Fruit fly (Drosophila melanogaster) whole organism, embryonic: ENCODE results near the gene Fas3.

Experiments
- Blimp-1 ChIP-seq: fragments of 200-800 bp; sonication (Bioruptor generic); optimal IDR thresholded peaks from 3 replicates; lab custom pipeline; 2018; ENCODE audit warnings: missing biosample characterization, missing genetic modification characterization, mild to moderate bottlenecking, moderate library complexity, missing genetic modification reagents
- CG11093 ChIP-seq: fragments of 200-800 bp; sonication (Bioruptor generic); IDR thresholded peaks from 3 replicates; pipeline ENCODE4 v1.3.6; 2022; ENCODE audit warnings: missing biosample characterization, missing genetic modification characterization
- CG12104 ChIP-seq: fragments of 200-800 bp; sonication (Bioruptor generic); optimal IDR thresholded peaks from 3 replicates; lab custom pipeline; 2016; ENCODE audit warnings: missing biosample characterization, missing genetic modification characterization
- CG12744 ChIP-seq: fragments of 200-800 bp; sonication (Bioruptor generic); optimal IDR thresholded peaks from 2 replicates; lab custom pipeline; 2016; ENCODE audit warnings: missing biosample characterization, missing genetic modification characterization
- CG12769 ChIP-seq: fragments of 200-800 bp; sonication (Bioruptor generic); optimal IDR thresholded peaks from 2 replicates; lab custom pipeline; 2019; ENCODE audit warnings: missing biosample characterization, mild to moderate bottlenecking, missing genetic modification characterization, moderate library complexity
- CG13424 ChIP-seq: fragments of 200-800 bp; sonication (Bioruptor generic); optimal IDR thresholded peaks from 2 replicates; lab custom pipeline; 2019; ENCODE audit warnings: missing biosample characterization, mild to moderate bottlenecking, missing genetic modification characterization, moderate library complexity
- CG13624 ChIP-seq: fragments of 200-800 bp; sonication (Bioruptor generic); optimal IDR thresholded peaks from 2 replicates; lab custom pipeline; 2016; ENCODE audit warnings: missing biosample characterization, missing genetic modification characterization
- CG15269 ChIP-seq: fragments of 200-800 bp; sonication (Bioruptor generic); optimal IDR thresholded peaks from 2 replicates; lab custom pipeline; 2018; ENCODE audit warnings: missing biosample characterization, mild to moderate bottlenecking, missing genetic modification characterization, moderate library complexity
- CG1529 ChIP-seq: fragments of 200-800 bp; sonication (Bioruptor generic); optimal IDR thresholded peaks from 3 replicates; lab custom pipeline; 2018; ENCODE audit warnings: missing biosample characterization, missing genetic modification characterization
- CG15696 ChIP-seq: fragments of 200-800 bp; sonication (Bioruptor generic); optimal IDR thresholded peaks from 2 replicates; lab custom pipeline; 2019; ENCODE audit warnings: missing biosample characterization, mild to moderate bottlenecking, missing genetic modification characterization, moderate library complexity
- CG17328 ChIP-seq: fragments of 200-800 bp; sonication (Bioruptor generic); IDR thresholded peaks from 2 replicates; pipeline ENCODE4 v1.3.6; 2022; ENCODE audit warnings: missing biosample characterization, missing genetic modification characterization
- CG17568 ChIP-seq: fragments of 200-800 bp; sonication (Bioruptor generic); optimal IDR thresholded peaks from 2 replicates; lab custom pipeline; 2018; ENCODE audit warnings: missing biosample characterization, mild to moderate bottlenecking, missing genetic modification characterization, moderate library complexity
- CG2199 ChIP-seq: fragments of 200-800 bp; sonication (Bioruptor generic); IDR thresholded peaks from 3 replicates; pipeline ENCODE4 v1.3.6; 2022; ENCODE audit warnings: missing biosample characterization, missing genetic modification characterization
- CG34376 ChIP-seq: fragments of 200-800 bp; sonication (Bioruptor generic); optimal IDR thresholded peaks from 2 replicates; lab custom pipeline; 2018; ENCODE audit warnings: missing biosample characterization, mild to moderate bottlenecking, missing genetic modification characterization
- CG6854 ChIP-seq: fragments of 200-800 bp; sonication (Bioruptor generic); optimal IDR thresholded peaks from 3 replicates; lab custom pipeline; 2017; ENCODE audit warnings: missing biosample characterization, mild to moderate bottlenecking, missing genetic modification characterization
- CG8924 ChIP-seq: fragments of 200-800 bp; optimal IDR thresholded peaks from 3 replicates; lab custom pipeline; 2019; ENCODE audit warnings: missing biosample characterization, mild to moderate bottlenecking, missing genetic modification characterization, moderate library complexity
- CkIIα-i1 ChIP-seq: fragments of 200-800 bp; sonication (Bioruptor generic); IDR thresholded peaks from 2 replicates; pipeline ENCODE4 v1.3.6; 2022; ENCODE audit warnings: missing biosample characterization, missing genetic modification characterization
- D19B ChIP-seq: fragments of 200-800 bp; sonication (Bioruptor generic); optimal IDR thresholded peaks from 2 replicates; lab custom pipeline; 2017; ENCODE audit warnings: missing biosample characterization, mild to moderate bottlenecking, missing genetic modification characterization
- Deaf1 ChIP-seq: fragments of 200-800 bp; optimal IDR thresholded peaks from 3 replicates; lab custom pipeline; 2019; ENCODE audit warnings: missing biosample characterization, mild to moderate bottlenecking, missing genetic modification characterization, moderate library complexity
- Dip2 ChIP-seq: fragments of 200-800 bp; sonication (Bioruptor generic); IDR thresholded peaks from 2 replicates; pipeline ENCODE4 v1.3.6; 2022; ENCODE audit warnings: missing biosample characterization, missing genetic modification characterization
- Elba2 ChIP-seq: fragments of 200-800 bp; sonication (Bioruptor generic); optimal IDR thresholded peaks from 3 replicates; lab custom pipeline; 2016; ENCODE audit warnings: missing biosample characterization, missing genetic modification characterization
- Fer3 ChIP-seq: fragments of 200-800 bp; sonication (Bioruptor generic); optimal IDR thresholded peaks from 2 replicates; lab custom pipeline; 2018; ENCODE audit warnings: missing biosample characterization, mild to moderate bottlenecking, missing genetic modification characterization, moderate library complexity
- Ptx1 ChIP-seq: fragments of 200-800 bp; sonication (Bioruptor generic); IDR thresholded peaks from 2 replicates; pipeline ENCODE4 v1.3.6; 2022; ENCODE audit warnings: missing biosample characterization, missing genetic modification characterization
- Side ChIP-seq: fragments of 200-800 bp; sonication (Bioruptor generic); optimal IDR thresholded peaks from 2 replicates; lab custom pipeline; 2016; ENCODE audit warnings: missing biosample characterization, missing genetic modification characterization
- Stat92E ChIP-seq, 3 experiments: fragments of >200 bp in 2 of 3; fragments of 200-800 bp in 1 of 3; sonication (Bioruptor generic) in 1 of 3; optimal IDR thresholded peaks; 2 replicates each; lab custom pipeline; 2017 to 2019; ENCODE audit warnings: missing biosample characterization in 3 of 3, missing genetic modification characterization in 3 of 3, mild to moderate bottlenecking in 1 of 3, moderate library complexity in 1 of 3
- btn ChIP-seq: fragments of 200-800 bp; sonication (Bioruptor generic); optimal IDR thresholded peaks from 2 replicates; lab custom pipeline; 2016; ENCODE audit warnings: missing biosample characterization, missing genetic modification characterization
- cad ChIP-seq: fragments of >200 bp; optimal IDR thresholded peaks from 2 replicates; lab custom pipeline; 2017; ENCODE audit warnings: missing biosample characterization, missing genetic modification characterization
- chif ChIP-seq, 2 experiments: fragments of 200-800 bp; sonication (Bioruptor generic); optimal IDR thresholded peaks; 3 replicates each; lab custom pipeline; 2016; ENCODE audit warnings: missing biosample characterization in 2 of 2, missing genetic modification characterization in 2 of 2
- chinmo ChIP-seq: fragments of 200-800 bp; sonication (Bioruptor generic); IDR thresholded peaks from 4 replicates; pipeline ENCODE4 v1.3.6; 2022; ENCODE audit warnings: missing biosample characterization, missing genetic modification characterization; ENCODE audit not compliant: partially characterized antibody
- ci ChIP-seq: fragments of 200-800 bp; sonication (Bioruptor generic); IDR thresholded peaks from 3 replicates; pipeline ENCODE4 v1.3.6; 2022; ENCODE audit warnings: missing biosample characterization, missing genetic modification characterization
- dpn ChIP-seq, 2 experiments: fragments of 200-800 bp; sonication (Bioruptor generic); optimal IDR thresholded peaks; 3 replicates each; lab custom pipeline; 2016; ENCODE audit warnings: missing biosample characterization in 2 of 2, missing genetic modification characterization in 2 of 2
- eyg ChIP-seq: fragments of 200-800 bp; sonication (Bioruptor generic); optimal IDR thresholded peaks from 3 replicates; lab custom pipeline; 2016; ENCODE audit warnings: missing biosample characterization, missing genetic modification characterization
- gce ChIP-seq: fragments of 200-800 bp; sonication (Bioruptor generic); IDR thresholded peaks from 3 replicates; pipeline ENCODE4 v1.3.6; 2022; ENCODE audit warnings: missing biosample characterization, missing genetic modification characterization
- gcm2 ChIP-seq: fragments of 200-800 bp; sonication (Bioruptor generic); optimal IDR thresholded peaks from 2 replicates; lab custom pipeline; 2016; ENCODE audit warnings: missing biosample characterization, missing genetic modification characterization
- grn ChIP-seq: fragments of 200-800 bp; sonication (Bioruptor generic); optimal IDR thresholded peaks from 3 replicates; lab custom pipeline; 2017; ENCODE audit warnings: missing biosample characterization, missing genetic modification characterization
- gsb ChIP-seq: fragments of 200-800 bp; sonication (Bioruptor generic); IDR thresholded peaks from 2 replicates; pipeline ENCODE4 v1.3.6; 2022; ENCODE audit warnings: missing biosample characterization, missing genetic modification characterization
- kay ChIP-seq: fragments of 200-800 bp; sonication (Bioruptor generic); optimal IDR thresholded peaks from 2 replicates; lab custom pipeline; 2016; ENCODE audit warnings: missing biosample characterization, missing genetic modification characterization
- lbe ChIP-seq: fragments of 200-800 bp; sonication (Bioruptor generic); optimal IDR thresholded peaks from 2 replicates; lab custom pipeline; 2016; ENCODE audit warnings: missing biosample characterization, mild to moderate bottlenecking, missing genetic modification characterization
- oc ChIP-seq: fragments of 200-800 bp; sonication (Bioruptor generic); optimal IDR thresholded peaks from 2 replicates; lab custom pipeline; 2018; ENCODE audit warnings: missing biosample characterization, mild to moderate bottlenecking, missing genetic modification characterization, moderate library complexity
- onecut ChIP-seq: fragments of 200-800 bp; sonication (Bioruptor generic); IDR thresholded peaks from 2 replicates; pipeline ENCODE4 v1.3.6; 2022; ENCODE audit warnings: missing biosample characterization, missing genetic modification characterization
- peb ChIP-seq: fragments of 200-800 bp; sonication (Bioruptor generic); IDR thresholded peaks from 2 replicates; pipeline ENCODE4 v1.3.6; 2022; ENCODE audit warnings: missing biosample characterization, missing genetic modification characterization
- pfk ChIP-seq: fragments of 200-800 bp; sonication (Bioruptor generic); optimal IDR thresholded peaks from 2 replicates; lab custom pipeline; 2018; ENCODE audit warnings: missing biosample characterization, mild to moderate bottlenecking, missing genetic modification characterization, moderate library complexity
- pho ChIP-seq: fragments of 200-800 bp; sonication (Bioruptor generic); optimal IDR thresholded peaks from 2 replicates; lab custom pipeline; 2016; ENCODE audit warnings: missing biosample characterization, missing genetic modification characterization
- pros ChIP-seq: fragments of 200-800 bp; sonication (Bioruptor generic); optimal IDR thresholded peaks from 3 replicates; lab custom pipeline; 2019; ENCODE audit warnings: missing biosample characterization, mild to moderate bottlenecking, missing genetic modification characterization, moderate library complexity
- sd ChIP-seq: fragments of 200-800 bp; sonication (Bioruptor generic); optimal IDR thresholded peaks from 3 replicates; lab custom pipeline; 2018; ENCODE audit warnings: missing biosample characterization, mild to moderate bottlenecking, missing genetic modification characterization, moderate library complexity
- sna ChIP-seq: fragments of 200-800 bp; sonication (Bioruptor generic); IDR thresholded peaks from 2 replicates; pipeline ENCODE4 v1.3.6; 2022; ENCODE audit warnings: missing biosample characterization, missing genetic modification characterization; ENCODE audit not compliant: partially characterized antibody
- sqz ChIP-seq: fragments of 200-800 bp; sonication (Bioruptor generic); optimal IDR thresholded peaks from 3 replicates; lab custom pipeline; 2018; ENCODE audit warnings: missing biosample characterization, mild to moderate bottlenecking, missing genetic modification characterization
- zen2 ChIP-seq: fragments of 200-800 bp; sonication (Bioruptor generic); IDR thresholded peaks from 3 replicates; pipeline ENCODE4 v1.3.6; 2022; ENCODE audit warnings: missing biosample characterization, missing genetic modification characterization; ENCODE audit not compliant: partially characterized antibody
- zfh2 ChIP-seq: fragments of 200-800 bp; sonication (Bioruptor generic); optimal IDR thresholded peaks from 2 replicates; lab custom pipeline; 2016; ENCODE audit warnings: missing biosample characterization, missing genetic modification characterization

Fas3 gene

DNA sequence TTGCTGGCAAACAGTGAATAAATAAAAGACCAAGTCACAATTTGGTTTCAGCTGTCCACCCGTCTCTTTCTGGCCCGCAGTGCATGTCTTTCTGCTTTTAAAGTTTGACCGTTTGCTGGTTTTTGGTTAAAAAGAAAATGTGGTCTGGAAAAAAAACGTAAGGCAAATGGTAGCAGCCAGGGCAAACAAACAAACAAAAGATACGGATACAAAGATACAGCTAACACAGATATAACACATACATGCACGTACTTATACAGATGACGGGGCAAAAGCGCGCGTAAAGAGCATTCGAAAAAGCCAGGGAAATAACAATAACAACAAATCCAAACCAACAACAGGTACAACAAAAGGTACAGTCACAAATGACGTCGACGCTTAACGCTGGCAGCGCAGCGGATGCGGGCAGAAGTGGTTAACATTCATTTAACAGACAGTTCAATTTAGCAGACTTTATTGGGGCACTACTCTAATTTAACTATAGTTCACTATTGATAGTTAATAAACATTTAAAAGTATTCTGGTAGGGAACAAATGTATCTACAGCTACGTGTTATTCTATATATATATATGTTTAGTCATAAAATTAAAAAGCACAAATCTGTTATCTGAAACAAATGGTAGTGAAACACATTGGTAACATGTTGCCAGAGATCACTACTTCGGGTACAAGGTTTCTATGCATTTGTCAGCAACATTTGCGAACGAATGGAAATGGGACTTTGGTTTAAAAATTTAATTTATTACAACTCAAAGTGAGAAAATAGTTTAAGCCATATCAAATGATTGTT, 5.8 kb upstream of the Fas3 start (continued):
- TF ChIP-seq btn (no peak), gsb (no peak), CG12769 (tag; lab: Kevin White, UChicago) (peak; percentile 36), CG2199 (GFP tag; lab: Robert Waterston, UW) (peak; percentile 74; the same call in 1 of the 3 replicates), CG13424 (no peak), CG17568 (GFP tag; lab: Kevin White, UChicago) (peak; percentile 29), CkIIα-i1 (GFP tag; lab: Robert Waterston, UW) (no peak), sna (GFP tag; lab: Robert Waterston, UW) (0 out of 2 replicates have a peak, but pooled peaks have one; percentile 27), Dip2 (GFP tag; lab: Robert Waterston, UW) (no peak), zen2 (no peak), chinmo (peak; percentile 91; the same call in 3 of the 4 replicates), gce (no peak), CG13624 (GFP tag; lab: Kevin White, UChicago) (no peak), sd (tag; lab: Kevin White, UChicago) (peak; percentile 14), CG1529 (GFP tag; lab: Kevin White, UChicago) (no peak), D19B (GFP tag; lab: Kevin White, UChicago) (no peak), gcm2 (no peak), chif (GFP tag; optimal IDR thresholded peaks at IDR 0.05; lab: Kevin White, UChicago) (no peak), onecut (GFP tag; lab: Robert Waterston, UW) (no peak), Fer3 (tag; lab: Kevin White, UChicago) (no peak), CG8924 (peak; percentile 2), Blimp-1 (peak; percentile 85), pros (GFP tag; lab: Kevin White, UChicago) (peak; percentile 58), CG11093 (GFP tag; lab: Robert Waterston, UW) (no peak), CG12744 (no peak), CG34376 (GFP tag; lab: Kevin White, UChicago) (no peak), peb (GFP tag; lab: Robert Waterston, UW) (no peak), ci (GFP tag; lab: Robert Waterston, UW) (peak; percentile 31; the same call in 1 of the 3 replicates), CG6854 (GFP tag; lab: Kevin White, UChicago) (no peak), cad (GFP tag; lab: Kevin White, UChicago) (no peak), pho (GFP tag; lab: Kevin White, UChicago) (no peak), CG17328 (GFP tag; lab: Robert Waterston, UW) (no peak), pfk (GFP tag; lab: Kevin White, UChicago) (peak; percentile 76), kay (GFP tag; lab: Kevin White, UChicago) (no peak), eyg (GFP tag; lab: Kevin White, UChicago) (no peak), Ptx1 (no peak), oc (tag; lab: Kevin White, UChicago) (peak; percentile 68), Deaf1 (tag; lab: Kevin White, UChicago) (peak; percentile 12), dpn (GFP tag; optimal IDR thresholded peaks at IDR 0.05; lab: Kevin White, UChicago) (no peak), sqz (GFP tag; lab: Kevin White, UChicago) (peak; percentile 77), Stat92E (GFP tag; optimal IDR thresholded peaks at IDR 0.05; lab: Kevin White, UChicago) (peak in 1 of 3 experiments; percentile 18), CG15696 (no peak), CG15269 (peak; percentile 7), grn (peak; percentile 56), Elba2 (no peak), CG12104 (GFP tag; lab: Kevin White, UChicago) (no peak), zfh2 (GFP tag; lab: Kevin White, UChicago) (no peak), Side (GFP tag; lab: Kevin White, UChicago) (no peak), lbe (GFP tag; lab: Kevin White, UChicago) (peak; percentile 13)
